Fruit fly (Drosophila melanogaster) Kc167 (cell line): ENCODE data around the gene Dlip2.

Experiments used
- Myc ChIP-seq: fragments of >200 bp; optimal IDR thresholded peaks from 2 replicates; lab custom pipeline; 2017; ENCODE audit warnings: missing external identifiers
- Sin3A ChIP-seq: fragments of >200 bp; optimal IDR thresholded peaks from 2 replicates; lab custom pipeline; 2018; ENCODE audit warnings: missing external identifiers
- h ChIP-seq: fragments of >200 bp; optimal IDR thresholded peaks from 3 replicates; lab custom pipeline; 2018; ENCODE audit warnings: missing external identifiers
- insv ChIP-seq: fragments of >200 bp; optimal IDR thresholded peaks from 3 replicates; lab custom pipeline; 2018; ENCODE audit warnings: missing external identifiers
- psq ChIP-seq: fragments of >200 bp; optimal IDR thresholded peaks from 2 replicates; lab custom pipeline; 2017; ENCODE audit warnings: missing external identifiers
- ttk ChIP-seq: sonication (Bioruptor generic); optimal IDR thresholded peaks from 2 replicates; lab custom pipeline; 2017; ENCODE audit warnings: missing external identifiers

dm6 chr3R:4612570-4612969 is 32.9 kb downstream of the Dlip2 start, which contains the start of gene 5-HT2A:
- TF ChIP-seq Myc (lab: Kevin White, UChicago) (no peak), Sin3A (lab: Kevin White, UChicago) (no peak), h (no peak), psq (lab: Kevin White, UChicago) (no peak), ttk (lab: Kevin White, UChicago) (no peak), insv (lab: Kevin White, UChicago) (no peak)
